Worm (Caenorhabditis elegans): ENCODE results near the gene clec-266.

- TF ChIP-seq nhr-28 (tag; optimal IDR thresholded peaks at IDR 0.05) (no peak), efl-1 (optimal IDR thresholded peaks at IDR 0.05) (no peak), efl-1 (GFP tag; optimal IDR thresholded peaks at IDR 0.05 in 1 of 2) (no peak), fos-1 (tag; optimal IDR thresholded peaks at IDR 0.05) (no peak), unc-62 (GFP tag; optimal IDR thresholded peaks at IDR 0.05) (no peak)
These were observed 24.0 kb downstream of the clec-266 start, which contains the start of gene hic-1 for ce11 chrX:6598732-6599131.

Data from whole organism, L1 larva.